Worm (Caenorhabditis elegans) whole organism, L4 larva: Measurements from ENCODE around the gene sri-28.

Experiments
- D1046.2 ChIP-seq: fragments of 200-800 bp; sonication (Bioruptor generic); IDR thresholded peaks from 2 replicates; pipeline ENCODE4 v1.3.6; 2022; ENCODE audit warnings: missing genetic modification characterization, missing compliant biosample characterization
- F26F4.8 ChIP-seq: fragments of 200-800 bp; sonication (Bioruptor generic); conservative IDR thresholded peaks from 2 replicates; pipeline ENCODE4 v1.3.6; 2022; ENCODE audit warnings: missing genetic modification characterization, missing compliant biosample characterization
- F44E2.7 ChIP-seq: fragments of 200-800 bp; sonication (Bioruptor generic); IDR thresholded peaks from 2 replicates; pipeline ENCODE4 v2.1.2; 2022; ENCODE audit warnings: missing genetic modification characterization, missing compliant biosample characterization
- F49E8.2 ChIP-seq: sonication (generic microtip); optimal IDR thresholded peaks from 2 replicates; lab custom pipeline; 2016; ENCODE audit warnings: missing compliant biosample characterization, mild to moderate bottlenecking, missing genetic modification characterization, borderline replicate concordance
- Y48G9A.11 ChIP-seq: fragments of 200-800 bp; sonication (Bioruptor generic); IDR thresholded peaks from 2 replicates; pipeline ENCODE4 v1.3.6; 2022; ENCODE audit warnings: missing genetic modification reagents, missing genetic modification characterization, missing compliant biosample characterization
- Y75B8A.6 ChIP-seq: fragments of 200-800 bp; sonication (Bioruptor generic); IDR thresholded peaks from 2 replicates; pipeline ENCODE4 v1.3.6; 2022; ENCODE audit warnings: missing genetic modification reagents, missing genetic modification characterization, missing compliant biosample characterization
- aha-1 ChIP-seq: fragments of 150-350 bp; peaks from one replicate; lab custom pipeline; 2014; ENCODE audit warnings: missing biosample characterization, missing genetic modification characterization
- ama-1 ChIP-seq: fragments of 150-350 bp; optimal IDR thresholded peaks from 2 replicates; lab custom pipeline; 2014; ENCODE audit warnings: inconsistent platforms, mixed read lengths
- ceh-82 ChIP-seq: sonication (generic microtip); optimal IDR thresholded peaks from 2 replicates; lab custom pipeline; 2017; ENCODE audit warnings: missing biosample characterization, missing genetic modification characterization
- ctbp-1 ChIP-seq: fragments of 200-800 bp; sonication (Bioruptor generic); IDR thresholded peaks from 2 replicates; pipeline ENCODE4 v1.3.6; 2022; ENCODE audit warnings: missing genetic modification reagents, missing genetic modification characterization, missing compliant biosample characterization
- daf-8 ChIP-seq: fragments of 200-800 bp; sonication (Bioruptor generic); IDR thresholded peaks from 2 replicates; pipeline ENCODE4 v1.3.6; 2022; ENCODE audit warnings: missing genetic modification characterization, missing compliant biosample characterization
- dmd-6 ChIP-seq: fragments of 200-800 bp; sonication (Bioruptor generic); IDR thresholded peaks from 2 replicates; pipeline ENCODE4 v1.3.6; 2022; ENCODE audit warnings: missing genetic modification reagents, missing genetic modification characterization, missing compliant biosample characterization
- dmd-8 ChIP-seq: fragments of 200-800 bp; sonication (Bioruptor generic); IDR thresholded peaks from 2 replicates; pipeline ENCODE4 v1.3.6; 2022; ENCODE audit warnings: missing genetic modification characterization, missing compliant biosample characterization
- dmd-9 ChIP-seq: fragments of 200-800 bp; sonication (Bioruptor generic); IDR thresholded peaks from 2 replicates; pipeline ENCODE4 v1.3.6; 2022; ENCODE audit warnings: missing genetic modification reagents, missing genetic modification characterization, missing compliant biosample characterization
- dpl-1 ChIP-seq: fragments of 150-350 bp; optimal IDR thresholded peaks from 2 replicates; lab custom pipeline; 2014; ENCODE audit warnings: missing biosample characterization, missing genetic modification reagents, missing genetic modification characterization
- duxl-1 ChIP-seq: sonication (generic microtip); optimal IDR thresholded peaks from 2 replicates; lab custom pipeline; 2016; ENCODE audit warnings: mild to moderate bottlenecking, missing genetic modification characterization, moderate library complexity, missing compliant biosample characterization; ENCODE audit not compliant: poor library complexity
- dve-1 ChIP-seq: sonication (generic microtip); optimal IDR thresholded peaks from 2 replicates; lab custom pipeline; 2017; ENCODE audit warnings: antibody characterized with exemption, mild to moderate bottlenecking, missing genetic modification characterization, missing compliant biosample characterization; ENCODE audit not compliant: insufficient read depth
- egl-43 ChIP-seq: fragments of 200-800 bp; sonication (Bioruptor generic); IDR thresholded peaks from 2 replicates; pipeline ENCODE4 v1.3.6; 2022; ENCODE audit warnings: missing genetic modification reagents, missing genetic modification characterization, missing compliant biosample characterization
- hlh-30 ChIP-seq: sonication (generic microtip); optimal IDR thresholded peaks from 2 replicates; lab custom pipeline; 2017; ENCODE audit warnings: antibody characterized with exemption, mild to moderate bottlenecking, missing genetic modification characterization, missing compliant biosample characterization; ENCODE audit not compliant: insufficient read depth
- hmg-1.1 ChIP-seq: fragments of 200-800 bp; sonication (Bioruptor generic); IDR thresholded peaks from 2 replicates; pipeline ENCODE4 v1.3.6; 2022; ENCODE audit warnings: missing genetic modification reagents, missing genetic modification characterization, missing compliant biosample characterization
- lim-7 ChIP-seq: fragments of 200-800 bp; sonication (Bioruptor generic); IDR thresholded peaks from 2 replicates; pipeline ENCODE4 v1.3.6; 2022; ENCODE audit warnings: missing genetic modification characterization, missing compliant biosample characterization
- lin-13 ChIP-seq: fragments of 150-350 bp; optimal IDR thresholded peaks from 2 replicates; lab custom pipeline; 2014; ENCODE audit warnings: missing biosample characterization, missing genetic modification reagents, missing genetic modification characterization
- lir-3 ChIP-seq: sonication (generic microtip); optimal IDR thresholded peaks from 2 replicates; lab custom pipeline; 2016; ENCODE audit warnings: mild to moderate bottlenecking, missing genetic modification characterization, missing compliant biosample characterization
- lsy-2 ChIP-seq, 2 experiments: fragments of 150-350 bp in 1 of 2; sonication (generic microtip) in 1 of 2; optimal IDR thresholded peaks; 2 replicates each; lab custom pipeline; 2014 to 2017; ENCODE audit warnings: missing biosample characterization in 2 of 2, missing genetic modification characterization in 2 of 2
- mdt-29 ChIP-seq: fragments of 200-800 bp; sonication (Bioruptor generic); IDR thresholded peaks from 2 replicates; pipeline ENCODE4 v1.3.6; 2022; ENCODE audit warnings: missing genetic modification reagents, missing genetic modification characterization, missing compliant biosample characterization
- mes-2 ChIP-seq: sonication (generic microtip); optimal IDR thresholded peaks from 2 replicates; lab custom pipeline; 2016; ENCODE audit warnings: missing genotype, mild to moderate bottlenecking, missing genetic modification characterization, missing compliant biosample characterization; ENCODE audit not compliant: poor library complexity, severe bottlenecking
- nhr-102 ChIP-seq: sonication (generic microtip); optimal IDR thresholded peaks from 2 replicates; lab custom pipeline; 2016; ENCODE audit warnings: mild to moderate bottlenecking, missing genetic modification characterization, moderate library complexity, missing compliant biosample characterization
- nhr-111 ChIP-seq: fragments of 200-800 bp; sonication (Bioruptor generic); optimal IDR thresholded peaks from 2 replicates; lab custom pipeline; 2018; ENCODE audit warnings: mild to moderate bottlenecking, missing genetic modification characterization, missing compliant biosample characterization
- nhr-41 ChIP-seq: fragments of 200-800 bp; sonication (Bioruptor generic); IDR thresholded peaks from 2 replicates; pipeline ENCODE4 v1.3.6; 2022; ENCODE audit warnings: missing genetic modification reagents, missing genetic modification characterization, missing compliant biosample characterization
- nhr-42 ChIP-seq: fragments of 200-800 bp; sonication (Bioruptor generic); IDR thresholded peaks from 2 replicates; pipeline ENCODE4 v1.3.6; 2022; ENCODE audit warnings: missing genetic modification characterization, missing compliant biosample characterization
- pha-4 ChIP-seq, 2 experiments: fragments of 150-350 bp in 1 of 2; fragments of 200-800 bp in 1 of 2; sonication (Bioruptor generic) in 1 of 2; IDR thresholded peaks in 1 of 2; optimal IDR thresholded peaks in 1 of 2; 2 replicates each; pipeline versions ENCODE4 v1.3.6 to Lab custom; 2014 to 2022; ENCODE audit warnings: missing genetic modification characterization in 2 of 2, missing genetic modification reagents in 2 of 2, missing biosample characterization in 1 of 2, missing compliant biosample characterization in 1 of 2
- saeg-2 ChIP-seq: fragments of 200-800 bp; sonication (Bioruptor generic); IDR thresholded peaks from 2 replicates; pipeline ENCODE4 v1.3.6; 2022; ENCODE audit warnings: missing genetic modification reagents, missing genetic modification characterization, missing compliant biosample characterization
- sdz-12 ChIP-seq: fragments of 200-800 bp; sonication (Bioruptor generic); optimal IDR thresholded peaks from 2 replicates; lab custom pipeline; 2018; ENCODE audit warnings: mild to moderate bottlenecking, missing genetic modification characterization, missing compliant biosample characterization
- set-16 ChIP-seq: fragments of 200-800 bp; sonication (Bioruptor generic); IDR thresholded peaks from 2 replicates; pipeline ENCODE4 v1.3.6; 2022; ENCODE audit warnings: missing genetic modification reagents, missing genetic modification characterization, missing compliant biosample characterization
- skn-1 ChIP-seq: fragments of 150-350 bp; optimal IDR thresholded peaks from 2 replicates; lab custom pipeline; 2014; ENCODE audit warnings: missing biosample characterization, missing genetic modification characterization
- spr-3 ChIP-seq: fragments of 200-800 bp; sonication (Bioruptor generic); optimal IDR thresholded peaks from 2 replicates; lab custom pipeline; 2018; ENCODE audit warnings: mild to moderate bottlenecking, missing genetic modification characterization, missing compliant biosample characterization
- tag-97 ChIP-seq: fragments of 200-800 bp; sonication (Bioruptor generic); IDR thresholded peaks from 2 replicates; pipeline ENCODE4 v1.3.6; 2022; ENCODE audit warnings: missing genetic modification characterization, missing compliant biosample characterization
- unc-62 ChIP-seq, 3 experiments: fragments of 150-350 bp in 1 of 3; sonication (generic microtip); optimal IDR thresholded peaks in 2 of 3; peaks in 1 of 3; 1 replicate in 1 of 3; 2 replicates in 2 of 3; lab custom pipeline; 2014 to 2017; ENCODE audit warnings: missing biosample characterization in 3 of 3, missing genetic modification characterization in 3 of 3, missing genetic modification reagents in 3 of 3, missing genotype in 1 of 3
- vab-7 ChIP-seq: fragments of 200-800 bp; sonication (Bioruptor generic); IDR thresholded peaks from 2 replicates; pipeline ENCODE4 v1.3.6; 2022; ENCODE audit warnings: missing genetic modification reagents, missing genetic modification characterization, missing compliant biosample characterization
- zip-2 ChIP-seq: fragments of 150-350 bp; optimal IDR thresholded peaks from 2 replicates; lab custom pipeline; 2014; ENCODE audit warnings: missing biosample characterization, missing genetic modification characterization
- ztf-11 ChIP-seq: fragments of 150-350 bp; optimal IDR thresholded peaks from 2 replicates; lab custom pipeline; 2014; ENCODE audit warnings: missing biosample characterization, missing genetic modification characterization

sri-28 gene

ce11 chrII:3055531-3055930, 7.1 kb downstream of the sri-28 start (continued):
- no peak for TF ChIP-seq nhr-41 (GFP tag; lab: Robert Waterston, UW)
- TF ChIP-seq tag-97 = no peak
- TF ChIP-seq zip-2 = no peak
- TF ChIP-seq hlh-30 = peak; percentile 74
- no peak for TF ChIP-seq unc-62 (GFP tag; optimal IDR thresholded peaks at IDR 0.05 in 1 of 2; lab: Kevin White, UChicago)
- TF ChIP-seq unc-62 (tag; optimal IDR thresholded peaks at IDR 0.05; lab: Kevin White, UChicago) = no peak
- TF ChIP-seq saeg-2 = no peak
- TF ChIP-seq lir-3 (tag; lab: Kevin White, UChicago) = no peak

ce11 chrII:3056266-3056872, 7.9 kb downstream of the sri-28 start, which contains the start of gene lin-8:
lin-8 (plus strand) TSS chrII:3056822.
- TF ChIP-seq F49E8.2 (peak; percentile 59), aha-1 (tag; lab: Kevin White, UChicago) (no peak)

- TF ChIP-seq dmd-8 (GFP tag; lab: Robert Waterston, UW) (no peak), nhr-111 (no peak), pha-4 (GFP tag; IDR thresholded peaks at IDR 0.05; lab: Robert Waterston, UW) (no peak), pha-4 (tag; optimal IDR thresholded peaks at IDR 0.05; lab: Kevin White, UChicago) (no peak), nhr-41 (GFP tag; lab: Robert Waterston, UW) (no peak), lim-7 (GFP tag; lab: Robert Waterston, UW) (no peak), F44E2.7 (GFP tag; lab: Robert Waterston, UW) (no peak), nhr-42 (no peak), egl-43 (no peak)
Measured at ce11 chrII:3060782-3061181, 12.3 kb downstream of the sri-28 start, which contains the start of gene Y25C1A.6. Y25C1A.6 (plus strand) TSS chrII:3061082.

ce11 chrII:3061605-3062004, 13.1 kb downstream of the sri-28 start:
- TF ChIP-seq set-16 (GFP tag; lab: Robert Waterston, UW) (peak; percentile 83), Y75B8A.6 (GFP tag; lab: Robert Waterston, UW) (no peak), sdz-12 (GFP tag; lab: Kevin White, UChicago) (peak; percentile 19)

ce11 chrII:3062222-3062621, 13.7 kb downstream of the sri-28 start:
- TF ChIP-seq daf-8 (GFP tag; lab: Robert Waterston, UW) (no peak), dve-1 (tag; lab: Kevin White, UChicago) (peak; percentile 65), Y48G9A.11 (GFP tag; lab: Robert Waterston, UW) (peak; percentile 78), duxl-1 (tag; lab: Kevin White, UChicago) (peak; percentile 72), aha-1 (tag; lab: Kevin White, UChicago) (peak; percentile 5), skn-1 (tag; lab: Kevin White, UChicago) (no peak), pha-4 (GFP tag; IDR thresholded peaks at IDR 0.05; lab: Robert Waterston, UW) (peak; percentile 75; the same call in 1 of the 2 replicates), pha-4 (tag; optimal IDR thresholded peaks at IDR 0.05; lab: Kevin White, UChicago) (no peak), mes-2 (tag; lab: Kevin White, UChicago) (peak; percentile 69), mdt-29 (GFP tag; lab: Robert Waterston, UW) (peak; percentile 65; the same call in 1 of the 2 replicates), spr-3 (GFP tag; lab: Kevin White, UChicago) (peak; percentile 7), D1046.2 (GFP tag; lab: Robert Waterston, UW) (peak; percentile 73; the same call in 1 of the 2 replicates), lir-3 (tag; lab: Kevin White, UChicago) (peak; percentile 19), vab-7 (GFP tag; lab: Robert Waterston, UW) (peak; percentile 75), lsy-2 (tag; optimal IDR thresholded peaks at IDR 0.05; lab: Kevin White, UChicago) (peak in 1 of 2 experiments; percentile 56), ceh-82 (tag; lab: Kevin White, UChicago) (no peak), ama-1 (lab: Kevin White, UChicago) (no peak), dmd-9 (no peak), hlh-30 (peak; percentile 69), nhr-102 (tag; lab: Kevin White, UChicago) (peak; percentile 64), F44E2.7 (GFP tag; lab: Robert Waterston, UW) (peak; percentile 98), dmd-6 (GFP tag; lab: Robert Waterston, UW) (peak; percentile 36), dpl-1 (no peak), ztf-11 (tag; lab: Kevin White, UChicago) (no peak), F26F4.8 (GFP tag; lab: Robert Waterston, UW) (peak; percentile 62; the same call in 1 of the 2 replicates), dmd-8 (GFP tag; lab: Robert Waterston, UW) (peak; percentile 85), ctbp-1 (GFP tag; lab: Robert Waterston, UW) (peak; percentile 43; the same call in 1 of the 2 replicates), hmg-1.1 (GFP tag; lab: Robert Waterston, UW) (peak; percentile 50), lin-13 (GFP tag; lab: Kevin White, UChicago) (peak; percentile 50)
